Worm (Caenorhabditis elegans): ENCODE measurements around the gene fbxc-15.

ce11 chrII:988437-988836 is 9.2 kb downstream of the fbxc-15 start, which contains the start of gene fbxc-39:
- no peak for TF ChIP-seq sea-1 (GFP tag; conservative IDR thresholded peaks at IDR 0.05)
- TF ChIP-seq ets-7 (tag; optimal IDR thresholded peaks at IDR 0.05) = no peak
- TF ChIP-seq scrt-1 (GFP tag; IDR thresholded peaks at IDR 0.05) = no peak
- no peak for TF ChIP-seq flt-1 (GFP tag; IDR thresholded peaks at IDR 0.05)
- no peak for TF ChIP-seq ama-1 (optimal IDR thresholded peaks at IDR 0.05)
